Worm (Caenorhabditis elegans): ENCODE measurements around the gene Y54F10BM.21.
A peak's percentile ranks its signal among the peaks of the same experiment; 100 is the strongest.

Y54F10BM.21 gene

DNA sequence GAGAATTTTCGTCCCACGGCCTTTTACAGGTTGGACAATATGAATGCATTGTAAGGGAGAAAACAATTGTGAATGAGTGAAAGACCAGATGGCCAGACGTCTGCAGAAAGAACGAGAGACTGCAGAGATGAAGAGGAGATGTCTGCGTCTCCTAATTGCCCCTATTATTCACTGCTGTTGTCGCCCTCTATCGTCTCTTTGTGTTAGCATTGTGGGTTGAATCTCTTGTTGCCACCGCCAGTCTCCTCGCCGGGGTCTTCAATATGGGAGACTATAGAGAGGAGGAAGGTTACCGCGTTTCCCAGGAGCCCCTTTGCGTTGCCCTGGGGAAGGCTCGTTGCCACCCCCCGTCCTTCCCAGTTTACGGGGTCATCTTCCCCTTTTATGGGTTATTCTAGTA lies 27.9 kb downstream of the Y54F10BM.21 start, which contains the start of gene Y54F10BM.9:
TSS of gene Y54F10BM.9 (minus strand) at position 61 of the 400 bp plus-strand sequence.
- TF ChIP-seq unc-55 (GFP tag; optimal IDR thresholded peaks at IDR 0.05) (peak; percentile 70), blmp-1 (tag; optimal IDR thresholded peaks at IDR 0.05; ENCODE audit: insufficient read depth) (no peak), C34F6.9 (tag; optimal IDR thresholded peaks at IDR 0.05) (peak; percentile 47), nhr-129 (tag; optimal IDR thresholded peaks at IDR 0.05) (peak; percentile 59), lin-11 (tag; optimal IDR thresholded peaks at IDR 0.05) (peak; percentile 47), lsy-2 (tag; optimal IDR thresholded peaks at IDR 0.05) (peak in 1 of 2 experiments; percentile 38)

DNA sequence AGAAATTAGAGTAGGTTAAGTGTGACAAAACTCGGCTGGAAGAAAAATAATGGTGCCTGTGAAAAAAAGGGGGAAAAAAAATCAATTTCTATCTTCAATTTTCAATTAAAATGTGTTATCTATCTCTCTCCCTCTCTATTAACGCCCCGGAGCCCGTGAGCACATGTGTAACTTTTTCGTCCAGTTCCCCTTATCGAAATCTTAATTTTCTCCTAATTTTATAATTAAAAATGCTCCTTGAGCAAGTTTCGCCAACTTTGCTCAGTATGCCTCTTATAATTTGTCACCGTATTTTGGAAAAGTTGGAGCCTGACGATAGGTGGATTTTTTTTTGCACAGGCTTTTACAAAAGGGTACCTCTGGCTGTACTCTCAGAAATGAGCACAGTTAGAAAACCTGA lies 31.1 kb downstream of the Y54F10BM.21 start, which contains the start of the genes fbxa-1 and Y54F10BM.20:
TSS of gene fbxa-1 (minus strand) at position 101 of the 400 bp plus-strand sequence.
TSS of gene Y54F10BM.20 (plus strand) at position 231 of the 400 bp plus-strand sequence.
- TF ChIP-seq elt-1 (tag; optimal IDR thresholded peaks at IDR 0.05) (no peak), nhr-77 (tag; optimal IDR thresholded peaks at IDR 0.05) (no peak), F13H6.1 (tag; optimal IDR thresholded peaks at IDR 0.05) (no peak), lsy-2 (tag; optimal IDR thresholded peaks at IDR 0.05) (no peak)

DNA sequence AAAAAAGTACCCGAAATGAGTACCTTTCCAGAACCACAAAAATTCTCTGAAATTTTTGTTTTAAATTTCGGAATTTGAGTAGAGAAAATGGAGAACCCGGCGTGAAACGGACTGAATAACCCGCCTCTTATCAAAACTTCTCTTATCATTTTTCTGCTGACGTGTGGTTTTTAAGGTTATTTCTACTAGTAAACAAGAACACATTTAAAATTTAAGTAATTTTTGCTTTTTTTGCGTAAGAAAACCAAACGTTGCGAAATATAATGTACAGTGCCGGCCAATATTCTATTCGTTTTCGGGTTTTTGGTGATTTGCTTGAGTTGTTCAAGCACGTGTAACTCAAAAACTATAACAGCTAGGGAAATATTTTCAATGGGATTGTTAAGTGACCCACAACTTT lies 34.1 kb downstream of the Y54F10BM.21 start:
- TF ChIP-seq unc-55 (GFP tag; optimal IDR thresholded peaks at IDR 0.05) (no peak), fos-1 (tag; optimal IDR thresholded peaks at IDR 0.05) (no peak), nhr-21 (tag; optimal IDR thresholded peaks at IDR 0.05) (no peak)

DNA sequence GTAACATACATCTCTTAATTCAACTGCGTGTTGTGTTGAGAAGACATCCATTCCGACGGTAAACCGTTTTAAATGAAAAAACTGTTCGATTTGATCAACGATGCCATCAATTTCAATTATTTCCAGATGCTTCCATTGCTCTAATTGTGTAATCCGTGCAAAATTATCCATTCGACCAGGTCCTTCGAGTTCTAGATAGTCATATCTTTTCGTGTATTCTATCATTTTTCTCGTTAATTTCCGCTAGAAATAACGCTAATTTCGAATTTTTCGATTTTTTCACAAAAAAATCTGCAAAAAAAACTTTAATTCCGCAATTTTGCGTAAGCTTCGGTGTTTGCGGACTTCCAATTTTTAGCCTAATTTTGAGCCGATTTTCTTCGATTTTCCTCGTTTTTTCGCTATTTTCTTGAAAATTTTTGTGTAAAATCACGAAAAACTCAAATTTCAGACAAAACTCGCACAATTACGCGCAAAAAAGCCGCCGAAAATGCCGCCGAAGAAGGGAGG lies 37.1 kb downstream of the Y54F10BM.21 start, which contains the start of the genes fbxa-66 and iffb-1:
TSS of gene fbxa-66 (minus strand) at position 51 of the 510 bp plus-strand sequence.
TSS of gene iffb-1 (plus strand) at position 452 of the 510 bp plus-strand sequence.
- TF ChIP-seq C34F6.9 (tag; optimal IDR thresholded peaks at IDR 0.05) (peak; percentile 25), gmeb-1 (tag; optimal IDR thresholded peaks at IDR 0.05) (peak; percentile 23), lsy-2 (tag; optimal IDR thresholded peaks at IDR 0.05) (peak; percentile 18 to 46), lin-13 (GFP tag; optimal IDR thresholded peaks at IDR 0.05) (peak; percentile 5), unc-55 (GFP tag; optimal IDR thresholded peaks at IDR 0.05) (peak; percentile 47), peb-1 (tag; optimal IDR thresholded peaks at IDR 0.05) (no peak), nhr-129 (tag; optimal IDR thresholded peaks at IDR 0.05) (no peak)

DNA sequence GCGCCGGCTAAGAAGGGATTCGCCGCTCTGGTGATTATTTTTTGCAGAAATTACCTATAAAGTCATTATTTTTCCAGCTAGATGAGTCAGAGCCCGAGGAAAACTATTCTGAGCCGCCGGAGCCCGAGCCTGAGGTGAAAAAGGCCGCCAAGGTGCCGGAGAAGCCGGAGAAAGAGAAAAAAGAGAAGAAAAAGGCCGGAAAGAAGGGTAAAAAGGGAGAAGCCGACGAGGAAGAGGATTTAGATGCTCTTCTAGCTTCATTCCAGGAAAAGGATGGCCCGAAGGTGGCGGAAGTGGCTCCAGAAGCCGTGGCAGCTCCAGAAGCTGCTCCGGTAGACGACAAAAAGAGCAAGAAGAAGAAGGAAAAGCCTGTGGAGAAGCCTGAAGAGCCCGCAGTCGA lies 37.7 kb downstream of the Y54F10BM.21 start:
- TF ChIP-seq lsy-2 (tag; optimal IDR thresholded peaks at IDR 0.05) (no peak), elt-1 (tag; optimal IDR thresholded peaks at IDR 0.05) (no peak), ama-1 (optimal IDR thresholded peaks at IDR 0.05) (no peak), nhr-11 (tag; optimal IDR thresholded peaks at IDR 0.05) (no peak), unc-62 (GFP tag; optimal IDR thresholded peaks at IDR 0.05) (no peak), nhr-25 (tag; optimal IDR thresholded peaks at IDR 0.05) (no peak), nhr-6 (tag; optimal IDR thresholded peaks at IDR 0.05) (no peak), nhr-21 (tag; optimal IDR thresholded peaks at IDR 0.05) (no peak), alr-1 (tag; optimal IDR thresholded peaks at IDR 0.05) (no peak), nhr-129 (tag; optimal IDR thresholded peaks at IDR 0.05) (no peak), ztf-11 (tag; optimal IDR thresholded peaks at IDR 0.05) (no peak), blmp-1 (tag; optimal IDR thresholded peaks at IDR 0.05; ENCODE audit: insufficient read depth) (no peak), mab-5 (tag; optimal IDR thresholded peaks at IDR 0.05) (no peak), R02D3.7 (tag; optimal IDR thresholded peaks at IDR 0.05) (no peak), dmd-4 (tag; optimal IDR thresholded peaks at IDR 0.05) (no peak)

- no peak for TF ChIP-seq nhr-12 (tag; optimal IDR thresholded peaks at IDR 0.05)
- no peak for TF ChIP-seq fos-1 (tag; optimal IDR thresholded peaks at IDR 0.05)
- no peak for TF ChIP-seq gmeb-1 (tag; optimal IDR thresholded peaks at IDR 0.05)
- TF ChIP-seq mab-5 (tag; optimal IDR thresholded peaks at IDR 0.05): no peak
- no peak for TF ChIP-seq elt-3 (tag; optimal IDR thresholded peaks at IDR 0.05)
- TF ChIP-seq ZK546.5 (tag; optimal IDR thresholded peaks at IDR 0.05): no peak
- no peak for TF ChIP-seq unc-39 (tag; optimal IDR thresholded peaks at IDR 0.05)
These were observed 39.5 kb downstream of the Y54F10BM.21 start for ce11 chrIII:2316439-2316838.

DNA sequence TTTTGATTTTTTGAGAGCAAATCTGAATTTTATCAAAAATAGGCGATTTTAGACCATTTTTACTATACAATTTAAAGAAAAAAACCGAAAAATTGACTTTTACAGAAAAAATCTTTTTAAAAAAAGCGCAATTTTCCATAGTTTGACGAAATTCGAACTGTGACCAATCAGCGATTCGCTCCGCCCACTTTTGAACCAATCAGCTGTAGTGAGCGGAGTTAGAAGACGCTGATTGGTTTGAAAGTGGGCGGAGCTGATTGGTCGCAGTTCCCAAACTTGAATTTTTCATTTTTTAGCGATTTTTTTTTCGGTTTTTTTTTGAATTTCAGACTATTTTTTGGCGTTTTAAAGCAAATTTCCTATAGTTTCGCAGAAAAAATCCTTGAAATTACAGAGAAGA lies 47.8 kb downstream of the Y54F10BM.21 start:
- no peak for TF ChIP-seq nhr-237 (tag; optimal IDR thresholded peaks at IDR 0.05)
- no peak for TF ChIP-seq nhr-6 (tag; optimal IDR thresholded peaks at IDR 0.05)
- no peak for TF ChIP-seq R02D3.7 (tag; optimal IDR thresholded peaks at IDR 0.05)
- no peak for TF ChIP-seq blmp-1 (tag; optimal IDR thresholded peaks at IDR 0.05; ENCODE audit: insufficient read depth)
- TF ChIP-seq mdl-1 (tag; optimal IDR thresholded peaks at IDR 0.05): no peak
- TF ChIP-seq nhr-10 (tag; optimal IDR thresholded peaks at IDR 0.05): no peak
- TF ChIP-seq gmeb-1 (tag; optimal IDR thresholded peaks at IDR 0.05): no peak
- TF ChIP-seq ztf-4 (tag; optimal IDR thresholded peaks at IDR 0.05): no peak
- TF ChIP-seq nhr-11 (tag; optimal IDR thresholded peaks at IDR 0.05): no peak
- no peak for TF ChIP-seq snpc-4 (tag; optimal IDR thresholded peaks at IDR 0.05)
- TF ChIP-seq F13H6.1 (tag; optimal IDR thresholded peaks at IDR 0.05): no peak
- no peak for TF ChIP-seq ztf-11 (tag; optimal IDR thresholded peaks at IDR 0.05)
- no peak for TF ChIP-seq egl-27 (tag; optimal IDR thresholded peaks at IDR 0.05)
- TF ChIP-seq unc-39 (tag; optimal IDR thresholded peaks at IDR 0.05): no peak
- TF ChIP-seq nhr-129 (tag; optimal IDR thresholded peaks at IDR 0.05): no peak
- TF ChIP-seq nhr-77 (tag; optimal IDR thresholded peaks at IDR 0.05): no peak
- no peak for TF ChIP-seq crh-2 (tag; optimal IDR thresholded peaks at IDR 0.05)
- no peak for TF ChIP-seq lin-39 (tag; optimal IDR thresholded peaks at IDR 0.05)
- no peak for TF ChIP-seq nhr-21 (tag; optimal IDR thresholded peaks at IDR 0.05)
- no peak for TF ChIP-seq C34F6.9 (tag; optimal IDR thresholded peaks at IDR 0.05)

All from whole organism, L2 larva.